Fruit fly (Drosophila melanogaster) whole organism, embryonic: ENCODE results near the gene Pex7.

Experiments
- ATbp ChIP-seq: fragments of 200-800 bp; sonication (Bioruptor generic); optimal IDR thresholded peaks from 2 replicates; lab custom pipeline; 2017; ENCODE audit warnings: missing biosample characterization, mild to moderate bottlenecking, missing genetic modification characterization, missing genetic modification reagents
- Atf3 ChIP-seq: fragments of 200-800 bp; sonication (Bioruptor generic); optimal IDR thresholded peaks from 3 replicates; lab custom pipeline; 2016; ENCODE audit warnings: missing biosample characterization, missing genetic modification characterization
- CG10959 ChIP-seq: fragments of 200-800 bp; sonication (Bioruptor generic); IDR thresholded peaks from 2 replicates; pipeline ENCODE4 v1.3.6; 2022; ENCODE audit warnings: missing biosample characterization, missing genetic modification characterization
- CG11398 ChIP-seq: fragments of 200-800 bp; sonication (Bioruptor generic); optimal IDR thresholded peaks from 2 replicates; lab custom pipeline; 2016; ENCODE audit warnings: missing biosample characterization, missing genetic modification characterization
- CG12071 ChIP-seq: fragments of 200-800 bp; sonication (Bioruptor generic); optimal IDR thresholded peaks from 3 replicates; lab custom pipeline; 2018; ENCODE audit warnings: missing biosample characterization, mild to moderate bottlenecking, missing genetic modification characterization
- CG12299 ChIP-seq: fragments of 200-800 bp; sonication (Bioruptor generic); optimal IDR thresholded peaks from 2 replicates; lab custom pipeline; 2018; ENCODE audit warnings: missing biosample characterization, mild to moderate bottlenecking, missing genetic modification characterization
- CG13123 ChIP-seq: fragments of 200-800 bp; sonication (Bioruptor generic); optimal IDR thresholded peaks from 2 replicates; lab custom pipeline; 2016; ENCODE audit warnings: missing biosample characterization, missing genetic modification characterization
- CG15479 ChIP-seq: fragments of 200-800 bp; sonication (Bioruptor generic); optimal IDR thresholded peaks from 3 replicates; lab custom pipeline; 2019; ENCODE audit warnings: missing biosample characterization, mild to moderate bottlenecking, missing genetic modification characterization, moderate library complexity
- CG17829 ChIP-seq: fragments of 200-800 bp; optimal IDR thresholded peaks from 2 replicates; lab custom pipeline; 2019; ENCODE audit warnings: missing biosample characterization, mild to moderate bottlenecking, missing genetic modification characterization, moderate library complexity
- CG2202 ChIP-seq: fragments of 200-800 bp; sonication (Bioruptor generic); optimal IDR thresholded peaks from 2 replicates; lab custom pipeline; 2018; ENCODE audit warnings: missing biosample characterization, mild to moderate bottlenecking, missing genetic modification characterization
- CG2889 ChIP-seq: fragments of 200-800 bp; sonication (Bioruptor generic); IDR thresholded peaks from 3 replicates; pipeline ENCODE4 v1.3.6; 2022; ENCODE audit warnings: missing biosample characterization, missing genetic modification characterization
- CG3281 ChIP-seq: fragments of 200-800 bp; sonication (Bioruptor generic); optimal IDR thresholded peaks from 3 replicates; lab custom pipeline; 2017; ENCODE audit warnings: missing biosample characterization, mild to moderate bottlenecking, missing genetic modification characterization
- CG5245 ChIP-seq: fragments of 200-800 bp; sonication (Bioruptor generic); optimal IDR thresholded peaks from 3 replicates; lab custom pipeline; 2016; ENCODE audit warnings: missing biosample characterization, missing genetic modification characterization
- CG6654 ChIP-seq: fragments of 200-800 bp; sonication (Bioruptor generic); optimal IDR thresholded peaks from 2 replicates; lab custom pipeline; 2017; ENCODE audit warnings: missing biosample characterization, mild to moderate bottlenecking, missing genetic modification characterization
- CG7271 ChIP-seq: fragments of 200-800 bp; sonication (Bioruptor generic); optimal IDR thresholded peaks from 2 replicates; lab custom pipeline; 2018; ENCODE audit warnings: missing biosample characterization, mild to moderate bottlenecking, missing genetic modification characterization, moderate library complexity
- CG7928 ChIP-seq: fragments of 200-800 bp; sonication (Bioruptor generic); optimal IDR thresholded peaks from 2 replicates; lab custom pipeline; 2017; ENCODE audit warnings: missing biosample characterization, mild to moderate bottlenecking, missing genetic modification characterization
- CG8089 ChIP-seq: fragments of 200-800 bp; sonication (Bioruptor generic); optimal IDR thresholded peaks from 3 replicates; lab custom pipeline; 2016; ENCODE audit warnings: missing biosample characterization, missing genetic modification characterization
- CG9817 ChIP-seq: fragments of 200-800 bp; sonication (Bioruptor generic); optimal IDR thresholded peaks from 2 replicates; lab custom pipeline; 2018; ENCODE audit warnings: missing biosample characterization, mild to moderate bottlenecking, missing genetic modification characterization, moderate library complexity
- D19A ChIP-seq: fragments of 200-800 bp; optimal IDR thresholded peaks from 3 replicates; lab custom pipeline; 2019; ENCODE audit warnings: missing biosample characterization, mild to moderate bottlenecking, missing genetic modification characterization, moderate library complexity
- Dll ChIP-seq: fragments of 200-800 bp; sonication (Bioruptor generic); IDR thresholded peaks from 4 replicates; pipeline ENCODE4 v1.3.6; 2022; ENCODE audit warnings: missing biosample characterization, missing genetic modification characterization; ENCODE audit not compliant: partially characterized antibody
- Dref ChIP-seq: fragments of 200-800 bp; sonication (Bioruptor generic); IDR thresholded peaks from 2 replicates; pipeline ENCODE4 v1.3.6; 2022; ENCODE audit warnings: missing biosample characterization, missing genetic modification characterization
- Drgx ChIP-seq: fragments of 200-800 bp; sonication (Bioruptor generic); IDR thresholded peaks from 2 replicates; pipeline ENCODE4 v1.3.6; 2022; ENCODE audit warnings: missing biosample characterization, missing genetic modification characterization
- Elba2 ChIP-seq: fragments of 200-800 bp; sonication (Bioruptor generic); optimal IDR thresholded peaks from 3 replicates; lab custom pipeline; 2016; ENCODE audit warnings: missing biosample characterization, missing genetic modification characterization
- Hey ChIP-seq: fragments of 200-800 bp; sonication (Bioruptor generic); optimal IDR thresholded peaks from 3 replicates; lab custom pipeline; 2018; ENCODE audit warnings: missing biosample characterization, mild to moderate bottlenecking, missing genetic modification characterization
- Lim3 ChIP-seq: fragments of 200-800 bp; sonication (Bioruptor generic); IDR thresholded peaks from 2 replicates; pipeline ENCODE4 v1.3.6; 2022; ENCODE audit warnings: missing biosample characterization, missing genetic modification characterization
- NC2α ChIP-seq: fragments of 200-800 bp; sonication (Bioruptor generic); optimal IDR thresholded peaks from 2 replicates; lab custom pipeline; 2016; ENCODE audit warnings: missing biosample characterization, missing genetic modification characterization
- Ravus ChIP-seq: fragments of 200-800 bp; sonication (Bioruptor generic); IDR thresholded peaks from 2 replicates; pipeline ENCODE4 v1.3.6; 2022; ENCODE audit warnings: missing biosample characterization, missing genetic modification characterization
- Ssrp ChIP-seq: fragments of 200-800 bp; sonication (Bioruptor generic); optimal IDR thresholded peaks from 2 replicates; lab custom pipeline; 2018; ENCODE audit warnings: missing biosample characterization, mild to moderate bottlenecking, missing genetic modification characterization, moderate library complexity
- az2 ChIP-seq: fragments of 200-800 bp; sonication (Bioruptor generic); optimal IDR thresholded peaks from 3 replicates; lab custom pipeline; 2016; ENCODE audit warnings: missing biosample characterization, missing genetic modification characterization
- bsh ChIP-seq, 2 experiments: fragments of 200-800 bp; sonication (Bioruptor generic); optimal IDR thresholded peaks; 2 replicates each; lab custom pipeline; 2017 to 2018; ENCODE audit warnings: mild to moderate bottlenecking in 2 of 2, missing biosample characterization in 2 of 2, missing genetic modification characterization in 2 of 2, moderate library complexity in 1 of 2
- caup ChIP-seq: fragments of 200-800 bp; sonication (Bioruptor generic); optimal IDR thresholded peaks from 3 replicates; lab custom pipeline; 2017; ENCODE audit warnings: missing biosample characterization, mild to moderate bottlenecking, missing genetic modification characterization, moderate library complexity; ENCODE audit not compliant: severe bottlenecking
- crol ChIP-seq: fragments of 200-800 bp; sonication (Bioruptor generic); IDR thresholded peaks from 2 replicates; pipeline ENCODE4 v1.3.6; 2022; ENCODE audit warnings: missing biosample characterization, missing genetic modification characterization
- crp ChIP-seq, 2 experiments: fragments of 200-800 bp; sonication (Bioruptor generic); optimal IDR thresholded peaks; 2 replicates in 1 of 2; 3 replicates in 1 of 2; lab custom pipeline; 2017; ENCODE audit warnings: missing biosample characterization in 2 of 2, missing genetic modification characterization in 2 of 2, mild to moderate bottlenecking in 1 of 2, moderate library complexity in 1 of 2
- disco-r ChIP-seq: fragments of 200-800 bp; sonication (Bioruptor generic); optimal IDR thresholded peaks from 2 replicates; lab custom pipeline; 2016; ENCODE audit warnings: missing biosample characterization, missing genetic modification characterization
- lbe ChIP-seq: fragments of 200-800 bp; sonication (Bioruptor generic); optimal IDR thresholded peaks from 2 replicates; lab custom pipeline; 2016; ENCODE audit warnings: missing biosample characterization, mild to moderate bottlenecking, missing genetic modification characterization
- lilli ChIP-seq: fragments of 200-800 bp; sonication (Bioruptor generic); optimal IDR thresholded peaks from 3 replicates; lab custom pipeline; 2016; ENCODE audit warnings: missing biosample characterization, missing genetic modification characterization
- nom ChIP-seq: fragments of 200-800 bp; sonication (Bioruptor generic); optimal IDR thresholded peaks from 2 replicates; lab custom pipeline; 2017; ENCODE audit warnings: missing biosample characterization, missing genetic modification characterization, mild to moderate bottlenecking, moderate library complexity, missing genetic modification reagents
- pb ChIP-seq: fragments of 200-800 bp; sonication (Bioruptor generic); optimal IDR thresholded peaks from 3 replicates; lab custom pipeline; 2016; ENCODE audit warnings: missing biosample characterization, missing genetic modification characterization
- peb ChIP-seq: fragments of 200-800 bp; sonication (Bioruptor generic); IDR thresholded peaks from 2 replicates; pipeline ENCODE4 v1.3.6; 2022; ENCODE audit warnings: missing biosample characterization, missing genetic modification characterization
- repo ChIP-seq: fragments of 200-800 bp; sonication (Bioruptor generic); optimal IDR thresholded peaks from 2 replicates; lab custom pipeline; 2016; ENCODE audit warnings: missing biosample characterization, missing genetic modification characterization
- row ChIP-seq: fragments of 200-800 bp; sonication (Bioruptor generic); IDR thresholded peaks from 3 replicates; pipeline ENCODE4 v1.3.6; 2022; ENCODE audit warnings: missing biosample characterization, missing genetic modification characterization
- stwl ChIP-seq: fragments of 200-800 bp; sonication (Bioruptor generic); optimal IDR thresholded peaks from 3 replicates; lab custom pipeline; 2018; ENCODE audit warnings: missing biosample characterization, mild to moderate bottlenecking, missing genetic modification characterization, moderate library complexity
- tin ChIP-seq: fragments of 200-800 bp; sonication (Bioruptor generic); optimal IDR thresholded peaks from 3 replicates; lab custom pipeline; 2016; ENCODE audit warnings: missing biosample characterization, missing genetic modification characterization
- tll ChIP-seq, 2 experiments: fragments of 200-800 bp in 1 of 2; fragments of >200 bp in 1 of 2; sonication (Bioruptor generic) in 1 of 2; optimal IDR thresholded peaks; 2 replicates each; lab custom pipeline; 2017 to 2019; ENCODE audit warnings: missing biosample characterization in 2 of 2, missing genetic modification characterization in 2 of 2, mild to moderate bottlenecking in 1 of 2, moderate library complexity in 1 of 2
- tx ChIP-seq: fragments of 200-800 bp; sonication (Bioruptor generic); optimal IDR thresholded peaks from 2 replicates; lab custom pipeline; 2016; ENCODE audit warnings: missing biosample characterization, missing genetic modification characterization
- z ChIP-seq: fragments of 200-800 bp; sonication (Bioruptor generic); IDR thresholded peaks from 3 replicates; pipeline ENCODE4 v1.3.6; 2022; ENCODE audit warnings: missing biosample characterization, missing genetic modification characterization
- zen ChIP-seq: fragments of 200-800 bp; sonication (Bioruptor generic); optimal IDR thresholded peaks from 3 replicates; lab custom pipeline; 2018; ENCODE audit warnings: missing biosample characterization, mild to moderate bottlenecking, missing genetic modification characterization, moderate library complexity

Pex7 gene

dm6 chr3L:8667809-8668593, 21.1 kb downstream of the Pex7 start (continued):
- TF ChIP-seq Ravus (GFP tag; lab: Robert Waterston, UW) (no peak), Lim3 (no peak), z (GFP tag; lab: Robert Waterston, UW) (no peak), CG7928 (GFP tag; lab: Kevin White, UChicago) (no peak), az2 (peak; percentile 49), CG10959 (GFP tag; lab: Robert Waterston, UW) (no peak), CG2202 (tag; lab: Kevin White, UChicago) (peak; percentile 31), disco-r (no peak), CG3281 (GFP tag; lab: Kevin White, UChicago) (no peak), CG9817 (tag; lab: Kevin White, UChicago) (no peak), tx (GFP tag; lab: Kevin White, UChicago) (no peak), CG2889 (no peak), repo (no peak), pb (GFP tag; lab: Kevin White, UChicago) (no peak)

DNA sequence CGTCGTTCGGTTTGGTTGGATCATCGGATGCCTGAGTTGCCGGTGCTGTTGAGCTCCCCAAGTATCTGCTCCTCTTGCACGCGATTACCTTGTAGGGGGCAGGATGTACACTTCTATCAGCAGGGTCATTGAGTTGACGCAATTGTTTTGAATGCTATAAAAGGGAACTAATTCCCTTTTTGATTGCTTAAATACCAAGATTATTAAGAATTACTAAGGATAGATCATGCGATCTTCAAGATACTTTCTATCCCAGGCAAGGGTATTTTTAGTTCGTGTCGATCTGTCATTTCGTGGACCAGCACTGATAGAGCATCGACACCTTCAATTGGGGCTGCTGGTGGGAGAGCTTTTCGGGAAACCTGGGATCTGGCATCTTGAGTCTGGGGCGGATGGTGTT, 22.1 kb downstream of the Pex7 start:
- TF ChIP-seq lbe (GFP tag; lab: Kevin White, UChicago) (peak; percentile 29), CG8089 (GFP tag; lab: Kevin White, UChicago) (no peak), Hey (no peak), Drgx (GFP tag; lab: Robert Waterston, UW) (0 out of 2 replicates have a peak, but pooled peaks have one; percentile 35), stwl (tag; lab: Kevin White, UChicago) (no peak), Elba2 (GFP tag; lab: Kevin White, UChicago) (no peak), crp (GFP tag; optimal IDR thresholded peaks at IDR 0.05; lab: Kevin White, UChicago) (no peak), tin (GFP tag; lab: Kevin White, UChicago) (no peak), bsh (GFP tag; optimal IDR thresholded peaks at IDR 0.05; lab: Kevin White, UChicago) (peak in 1 of 2 experiments; percentile 22), nom (GFP tag; lab: Kevin White, UChicago) (peak; percentile 25), CG12299 (tag; lab: Kevin White, UChicago) (no peak), Dref (GFP tag; lab: Robert Waterston, UW) (no peak), NC2α (GFP tag; lab: Kevin White, UChicago) (no peak), CG5245 (no peak), peb (GFP tag; lab: Robert Waterston, UW) (no peak), row (GFP tag; lab: Robert Waterston, UW) (0 out of 3 replicates have a peak, but pooled peaks have one; percentile 7), caup (no peak), CG12071 (GFP tag; lab: Kevin White, UChicago) (no peak), D19A (tag; lab: Kevin White, UChicago) (peak; percentile 78), CG13123 (no peak)

- no peak for TF ChIP-seq ATbp (GFP tag; lab: Kevin White, UChicago)
- TF ChIP-seq zen (tag; lab: Kevin White, UChicago): peak; percentile 73
- peak; percentile 69 for TF ChIP-seq CG7271
- TF ChIP-seq tll (GFP tag; optimal IDR thresholded peaks at IDR 0.05; lab: Kevin White, UChicago): peak in 1 of 2 experiments; percentile 97
- TF ChIP-seq Dll (GFP tag; lab: Robert Waterston, UW): no peak
- TF ChIP-seq Atf3 (GFP tag; lab: Kevin White, UChicago): no peak
- TF ChIP-seq CG6654: no peak
- TF ChIP-seq crol (GFP tag; lab: Robert Waterston, UW): no peak
- no peak for TF ChIP-seq CG11398
- TF ChIP-seq CG15479 (GFP tag; lab: Kevin White, UChicago): peak; percentile 51
- TF ChIP-seq lilli: no peak
- TF ChIP-seq Ssrp (tag; lab: Kevin White, UChicago): no peak
- no peak for TF ChIP-seq CG17829 (tag; lab: Kevin White, UChicago)
Measured at dm6 chr3L:8669847-8670622, 23.1 kb downstream of the Pex7 start.
